Fruit fly (Drosophila melanogaster): ENCODE results near the gene CG42494.

dm6 chr3L:3166200-3166695 is 18.0 kb upstream of the CG42494 start, which contains the start of gene Asciz:
- TF ChIP-seq GATAd (GFP tag; optimal IDR thresholded peaks at IDR 0.05) (no peak), dl (GFP tag; optimal IDR thresholded peaks at IDR 0.05; ENCODE audit: insufficient read depth in 1 of 2, partially characterized antibody in 2 of 2) (no peak), N (GFP tag; optimal IDR thresholded peaks at IDR 0.05) (no peak), CG32264 (GFP tag; optimal IDR thresholded peaks at IDR 0.05) (no peak), Abd-B (GFP tag; optimal IDR thresholded peaks at IDR 0.05) (no peak), Rel (GFP tag; optimal IDR thresholded peaks at IDR 0.05) (no peak), Rel (tag; optimal IDR thresholded peaks at IDR 0.05) (no peak), woc (GFP tag; optimal IDR thresholded peaks at IDR 0.05) (no peak)

All from whole organism, wandering third instar larva.